Worm (Caenorhabditis elegans): Measurements from ENCODE around the gene C27D9.1.

- TF ChIP-seq unc-39 (tag; optimal IDR thresholded peaks at IDR 0.05): no peak
- no peak for TF ChIP-seq nhr-237 (tag; optimal IDR thresholded peaks at IDR 0.05)
- TF ChIP-seq nhr-28 (tag; optimal IDR thresholded peaks at IDR 0.05): no peak
- TF ChIP-seq snpc-4 (tag; optimal IDR thresholded peaks at IDR 0.05): no peak
- no peak for TF ChIP-seq sptf-1 (tag; optimal IDR thresholded peaks at IDR 0.05)
- TF ChIP-seq lsy-2 (tag; optimal IDR thresholded peaks at IDR 0.05): no peak
- no peak for TF ChIP-seq mab-5 (tag; optimal IDR thresholded peaks at IDR 0.05)
- no peak for TF ChIP-seq unc-120 (tag; optimal IDR thresholded peaks at IDR 0.05; ENCODE audit: poor library complexity, severe bottlenecking)
- no peak for TF ChIP-seq sem-2 (GFP tag; optimal IDR thresholded peaks at IDR 0.05)
- TF ChIP-seq elt-3 (tag; optimal IDR thresholded peaks at IDR 0.05): no peak
- TF ChIP-seq bed-3 (GFP tag; optimal IDR thresholded peaks at IDR 0.05): no peak
These were observed 18.7 kb upstream of the C27D9.1 start for ce11 chrII:4734477-4734876.
